Fruit fly (Drosophila melanogaster) Kc167 (cell line): ENCODE data around the gene Arpc1.

ENCODE experiments used
- psq ChIP-seq: fragments of >200 bp; optimal IDR thresholded peaks from 2 replicates; lab custom pipeline; 2017; ENCODE audit warnings: missing external identifiers
- ttk ChIP-seq: sonication (Bioruptor generic); optimal IDR thresholded peaks from 2 replicates; lab custom pipeline; 2017; ENCODE audit warnings: missing external identifiers

dm6 chr2L:13878801-13879200 lies 49.3 kb upstream of the Arpc1 start:
- TF ChIP-seq psq (lab: Kevin White, UChicago), result no peak
- TF ChIP-seq ttk (lab: Kevin White, UChicago), result no peak
